Fruit fly (Drosophila melanogaster) whole organism, wandering third instar larva: Measurements from ENCODE around the gene Mocs1.

Experiments used
- Abd-B ChIP-seq: fragments of >200 bp; optimal IDR thresholded peaks from 2 replicates; lab custom pipeline; 2017; ENCODE audit warnings: missing biosample characterization, missing genetic modification characterization
- HLH106 ChIP-seq: fragments of 200-800 bp; optimal IDR thresholded peaks from 3 replicates; lab custom pipeline; 2019; ENCODE audit warnings: missing biosample characterization, mild to moderate bottlenecking, missing genetic modification characterization, moderate library complexity
- Hr83 ChIP-seq: fragments of 200-300 bp; sonication (Bioruptor generic); optimal IDR thresholded peaks from 2 replicates; lab custom pipeline; 2016; ENCODE audit warnings: missing biosample characterization, mild to moderate bottlenecking, missing genetic modification characterization, moderate library complexity; ENCODE audit not compliant: poor library complexity, severe bottlenecking
- Sp1 ChIP-seq: fragments of 200-800 bp; sonication (Bioruptor generic); optimal IDR thresholded peaks from 3 replicates; lab custom pipeline; 2019; ENCODE audit warnings: missing biosample characterization, mild to moderate bottlenecking, missing genetic modification characterization, moderate library complexity
- fru ChIP-seq: fragments of 200-800 bp; sonication (Bioruptor generic); optimal IDR thresholded peaks from 3 replicates; lab custom pipeline; 2016; ENCODE audit warnings: missing biosample characterization, mild to moderate bottlenecking, missing genetic modification characterization
- h ChIP-seq: fragments of 200-800 bp; sonication (Bioruptor generic); optimal IDR thresholded peaks from 3 replicates; lab custom pipeline; 2016; ENCODE audit warnings: missing biosample characterization, mild to moderate bottlenecking, missing genetic modification characterization
- pan ChIP-seq: fragments of >200 bp; optimal IDR thresholded peaks from 2 replicates; lab custom pipeline; 2017
- psq ChIP-seq: fragments of 200-800 bp; sonication (Bioruptor generic); optimal IDR thresholded peaks from 3 replicates; lab custom pipeline; 2017; ENCODE audit warnings: missing biosample characterization, mild to moderate bottlenecking, missing genetic modification characterization, moderate library complexity
- usp ChIP-seq: fragments of >200 bp; optimal IDR thresholded peaks from 2 replicates; lab custom pipeline; 2017; ENCODE audit warnings: missing biosample characterization, missing genetic modification characterization

DNA sequence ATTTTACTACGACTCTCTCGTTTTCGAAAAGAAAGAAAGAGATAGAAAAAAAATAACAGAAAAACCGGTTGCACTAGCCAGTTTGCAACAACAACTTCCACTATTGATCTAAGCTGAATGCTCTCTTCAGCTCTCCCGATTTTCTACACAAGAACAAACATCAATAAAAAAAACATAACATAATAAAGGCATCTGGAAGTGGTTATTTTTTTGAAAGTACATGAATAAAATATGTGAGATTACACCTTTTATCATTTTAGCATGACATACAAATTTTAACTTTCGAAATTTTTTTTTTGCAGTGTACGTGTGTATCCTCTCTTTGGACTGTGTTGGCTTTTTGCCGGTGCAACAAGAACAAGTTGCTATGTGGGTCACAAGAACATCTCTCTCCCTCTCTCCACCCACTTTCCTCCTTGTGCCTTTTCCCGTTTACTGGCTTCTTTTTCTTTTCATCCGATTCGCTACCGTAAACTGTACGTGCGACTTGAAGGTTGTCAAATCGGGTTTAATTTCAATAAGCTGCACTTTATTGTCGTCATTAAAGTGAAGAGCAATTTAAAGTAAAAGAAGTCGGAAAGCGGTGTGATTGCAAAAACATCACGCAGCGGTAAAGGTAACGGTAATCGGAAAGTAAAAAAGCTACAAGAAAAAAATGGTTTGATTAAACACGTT is 14.4 kb downstream of the Mocs1 start:
- TF ChIP-seq h (GFP tag; lab: Kevin White, UChicago) (no peak), usp (GFP tag; lab: Kevin White, UChicago) (no peak), pan (lab: Kevin White, UChicago) (no peak), Abd-B (GFP tag; lab: Kevin White, UChicago) (no peak), fru (GFP tag; lab: Kevin White, UChicago) (no peak), Hr83 (GFP tag; lab: Kevin White, UChicago) (no peak), psq (GFP tag; lab: Kevin White, UChicago) (peak; percentile 70), HLH106 (tag; lab: Kevin White, UChicago) (no peak), Sp1 (GFP tag; lab: Kevin White, UChicago) (no peak)
